Fruit fly (Drosophila melanogaster) whole organism, embryonic: ENCODE results near the gene CG10431.
A peak's percentile ranks its signal among the peaks of the same experiment; 100 is the strongest.

Experiments used
- ATbp ChIP-seq: fragments of 200-800 bp; sonication (Bioruptor generic); optimal IDR thresholded peaks from 2 replicates; lab custom pipeline; 2017; ENCODE audit warnings: missing biosample characterization, mild to moderate bottlenecking, missing genetic modification characterization, missing genetic modification reagents
- CG10209 ChIP-seq: fragments of 200-800 bp; sonication (Bioruptor generic); optimal IDR thresholded peaks from 3 replicates; lab custom pipeline; 2017; ENCODE audit warnings: missing biosample characterization, mild to moderate bottlenecking, missing genetic modification characterization, missing genetic modification reagents
- CG10565 ChIP-seq: fragments of 200-800 bp; sonication (Bioruptor generic); optimal IDR thresholded peaks from 3 replicates; lab custom pipeline; 2016; ENCODE audit warnings: missing biosample characterization, mild to moderate bottlenecking, missing genetic modification characterization
- CG11247 ChIP-seq: fragments of 200-800 bp; sonication (Bioruptor generic); IDR thresholded peaks from 2 replicates; pipeline ENCODE4 v1.3.6; 2022; ENCODE audit warnings: missing biosample characterization, missing genetic modification characterization
- CG12942 ChIP-seq: fragments of 200-800 bp; sonication (Bioruptor generic); optimal IDR thresholded peaks from 3 replicates; lab custom pipeline; 2016; ENCODE audit warnings: missing biosample characterization, missing genetic modification characterization
- CG14050 ChIP-seq: fragments of 200-800 bp; sonication (Bioruptor generic); IDR thresholded peaks from 3 replicates; pipeline ENCODE4 v1.3.6; 2022; ENCODE audit warnings: missing biosample characterization, missing genetic modification characterization
- CG14441 ChIP-seq: fragments of 200-800 bp; sonication (Bioruptor generic); IDR thresholded peaks from 2 replicates; pipeline ENCODE4 v1.3.6; 2022; ENCODE audit warnings: missing biosample characterization, missing genetic modification characterization
- CG15011 ChIP-seq: fragments of 200-800 bp; sonication (Bioruptor generic); optimal IDR thresholded peaks from 3 replicates; lab custom pipeline; 2018; ENCODE audit warnings: missing biosample characterization, mild to moderate bottlenecking, missing genetic modification characterization
- CG17186 ChIP-seq: fragments of 200-800 bp; sonication (Bioruptor generic); optimal IDR thresholded peaks from 3 replicates; lab custom pipeline; 2017; ENCODE audit warnings: missing biosample characterization, missing genetic modification reagents, missing genetic modification characterization
- CG17328 ChIP-seq: fragments of 200-800 bp; sonication (Bioruptor generic); IDR thresholded peaks from 2 replicates; pipeline ENCODE4 v1.3.6; 2022; ENCODE audit warnings: missing biosample characterization, missing genetic modification characterization
- CG30020 ChIP-seq: fragments of 200-800 bp; optimal IDR thresholded peaks from 2 replicates; lab custom pipeline; 2019; ENCODE audit warnings: missing biosample characterization, mild to moderate bottlenecking, missing genetic modification characterization, moderate library complexity
- CG30403 ChIP-seq: fragments of 200-800 bp; sonication (Bioruptor generic); optimal IDR thresholded peaks from 3 replicates; lab custom pipeline; 2016; ENCODE audit warnings: missing biosample characterization, missing genetic modification characterization
- CG3065 ChIP-seq: fragments of 200-800 bp; sonication (Bioruptor generic); optimal IDR thresholded peaks from 2 replicates; lab custom pipeline; 2016; ENCODE audit warnings: missing biosample characterization, missing genetic modification characterization
- CG42726 ChIP-seq: fragments of 200-800 bp; sonication (Bioruptor generic); IDR thresholded peaks from 2 replicates; pipeline ENCODE4 v1.3.6; 2022; ENCODE audit warnings: missing biosample characterization, missing genetic modification characterization; ENCODE audit not compliant: partially characterized antibody
- CG4730 ChIP-seq: fragments of 200-800 bp; sonication (Bioruptor generic); IDR thresholded peaks from 2 replicates; pipeline ENCODE4 v1.3.6; 2022; ENCODE audit warnings: missing biosample characterization, missing genetic modification characterization
- CG6175 ChIP-seq: fragments of 200-800 bp; sonication (Bioruptor generic); IDR thresholded peaks from 3 replicates; pipeline ENCODE4 v1.3.6; 2022; ENCODE audit warnings: missing biosample characterization, missing genetic modification characterization
- CG6272 ChIP-seq: fragments of 200-800 bp; sonication (Bioruptor generic); IDR thresholded peaks from 2 replicates; pipeline ENCODE4 v1.3.6; 2022; ENCODE audit warnings: missing biosample characterization, missing genetic modification characterization
- CG8765 ChIP-seq: fragments of 200-800 bp; sonication (Bioruptor generic); IDR thresholded peaks from 2 replicates; pipeline ENCODE4 v1.3.6; 2022; ENCODE audit warnings: missing biosample characterization, missing genetic modification characterization
- Camta ChIP-seq: fragments of 200-800 bp; sonication (Bioruptor generic); optimal IDR thresholded peaks from 2 replicates; lab custom pipeline; 2016; ENCODE audit warnings: missing biosample characterization, missing genetic modification characterization
- Dll ChIP-seq: fragments of 200-800 bp; sonication (Bioruptor generic); IDR thresholded peaks from 4 replicates; pipeline ENCODE4 v1.3.6; 2022; ENCODE audit warnings: missing biosample characterization, missing genetic modification characterization; ENCODE audit not compliant: partially characterized antibody
- Drgx ChIP-seq: fragments of 200-800 bp; sonication (Bioruptor generic); IDR thresholded peaks from 2 replicates; pipeline ENCODE4 v1.3.6; 2022; ENCODE audit warnings: missing biosample characterization, missing genetic modification characterization
- Eip74EF ChIP-seq, 2 experiments: fragments of 200-800 bp in 1 of 2; fragments of >200 bp in 1 of 2; sonication (Bioruptor generic) in 1 of 2; optimal IDR thresholded peaks; 2 replicates each; lab custom pipeline; 2017 to 2019; ENCODE audit warnings: missing biosample characterization in 2 of 2, missing genetic modification characterization in 2 of 2, mild to moderate bottlenecking in 1 of 2, moderate library complexity in 1 of 2
- Hand ChIP-seq: fragments of 200-800 bp; sonication (Bioruptor generic); optimal IDR thresholded peaks from 2 replicates; lab custom pipeline; 2017; ENCODE audit warnings: mild to moderate bottlenecking, missing biosample characterization, missing genetic modification reagents, missing genetic modification characterization
- Hr78 ChIP-seq, 2 experiments: fragments of 200-800 bp in 1 of 2; fragments of >200 bp in 1 of 2; sonication (Bioruptor generic) in 1 of 2; optimal IDR thresholded peaks; 2 replicates each; lab custom pipeline; 2017 to 2019; ENCODE audit warnings: missing biosample characterization in 2 of 2, missing genetic modification characterization in 2 of 2, mild to moderate bottlenecking in 1 of 2, moderate library complexity in 1 of 2
- Lim3 ChIP-seq: fragments of 200-800 bp; sonication (Bioruptor generic); IDR thresholded peaks from 2 replicates; pipeline ENCODE4 v1.3.6; 2022; ENCODE audit warnings: missing biosample characterization, missing genetic modification characterization
- MTF-1 ChIP-seq: fragments of 200-800 bp; sonication (Bioruptor generic); optimal IDR thresholded peaks from 2 replicates; lab custom pipeline; 2018; ENCODE audit warnings: missing biosample characterization, mild to moderate bottlenecking, missing genetic modification characterization, borderline replicate concordance
- Nf-YA ChIP-seq: fragments of 200-800 bp; sonication (Bioruptor generic); IDR thresholded peaks from 2 replicates; pipeline ENCODE4 v1.3.6; 2022; ENCODE audit warnings: missing biosample characterization, missing genetic modification characterization
- Sin3A ChIP-seq: fragments of >200 bp; optimal IDR thresholded peaks from 2 replicates; lab custom pipeline; 2018
- Vsx1 ChIP-seq: fragments of 200-800 bp; sonication (Bioruptor generic); optimal IDR thresholded peaks from 2 replicates; lab custom pipeline; 2017; ENCODE audit warnings: missing biosample characterization, mild to moderate bottlenecking, missing genetic modification characterization, missing genetic modification reagents
- Xrp1 ChIP-seq: fragments of 200-800 bp; sonication (Bioruptor generic); IDR thresholded peaks from 2 replicates; pipeline ENCODE4 v1.3.6; 2022; ENCODE audit warnings: missing biosample characterization, missing genetic modification characterization
- ara ChIP-seq: fragments of 200-800 bp; sonication (Bioruptor generic); IDR thresholded peaks from 2 replicates; pipeline ENCODE4 v1.3.6; 2022; ENCODE audit warnings: missing biosample characterization, missing genetic modification characterization
- ase ChIP-seq: fragments of 200-800 bp; sonication (Bioruptor generic); IDR thresholded peaks from 3 replicates; pipeline ENCODE4 v1.3.6; 2022; ENCODE audit warnings: missing biosample characterization, missing genetic modification characterization
- bcd ChIP-seq: fragments of 200-800 bp; sonication (Bioruptor generic); optimal IDR thresholded peaks from 2 replicates; lab custom pipeline; 2017; ENCODE audit warnings: missing biosample characterization, mild to moderate bottlenecking, missing genetic modification characterization
- crc ChIP-seq: fragments of 200-800 bp; sonication (Bioruptor generic); optimal IDR thresholded peaks from 2 replicates; lab custom pipeline; 2016; ENCODE audit warnings: missing biosample characterization, missing genetic modification characterization
- dmrt11E ChIP-seq: fragments of 200-800 bp; sonication (Bioruptor generic); optimal IDR thresholded peaks from 3 replicates; lab custom pipeline; 2018; ENCODE audit warnings: missing biosample characterization, mild to moderate bottlenecking, missing genetic modification characterization, moderate library complexity
- gcm ChIP-seq: fragments of 200-800 bp; sonication (Bioruptor generic); optimal IDR thresholded peaks from 2 replicates; lab custom pipeline; 2019; ENCODE audit warnings: missing biosample characterization, mild to moderate bottlenecking, missing genetic modification characterization, moderate library complexity
- gsb ChIP-seq: fragments of 200-800 bp; sonication (Bioruptor generic); IDR thresholded peaks from 2 replicates; pipeline ENCODE4 v1.3.6; 2022; ENCODE audit warnings: missing biosample characterization, missing genetic modification characterization
- gsb-n ChIP-seq: fragments of 200-800 bp; sonication (Bioruptor generic); optimal IDR thresholded peaks from 3 replicates; lab custom pipeline; 2018; ENCODE audit warnings: missing biosample characterization, mild to moderate bottlenecking, missing genetic modification characterization
- her ChIP-seq: fragments of 200-800 bp; sonication (Bioruptor generic); optimal IDR thresholded peaks from 2 replicates; lab custom pipeline; 2016; ENCODE audit warnings: missing biosample characterization, missing genetic modification characterization
- kni ChIP-seq: fragments of 200-800 bp; sonication (Bioruptor generic); optimal IDR thresholded peaks from 3 replicates; lab custom pipeline; 2017; ENCODE audit warnings: mild to moderate bottlenecking, missing biosample characterization, missing genetic modification reagents, missing genetic modification characterization
- luna ChIP-seq: fragments of 200-800 bp; sonication (Bioruptor generic); optimal IDR thresholded peaks from 2 replicates; lab custom pipeline; 2016; ENCODE audit warnings: missing biosample characterization, missing genetic modification characterization
- nom ChIP-seq: fragments of 200-800 bp; sonication (Bioruptor generic); optimal IDR thresholded peaks from 2 replicates; lab custom pipeline; 2017; ENCODE audit warnings: missing biosample characterization, missing genetic modification characterization, mild to moderate bottlenecking, moderate library complexity, missing genetic modification reagents
- peb ChIP-seq: fragments of 200-800 bp; sonication (Bioruptor generic); IDR thresholded peaks from 2 replicates; pipeline ENCODE4 v1.3.6; 2022; ENCODE audit warnings: missing biosample characterization, missing genetic modification characterization
- pros ChIP-seq: fragments of 200-800 bp; sonication (Bioruptor generic); optimal IDR thresholded peaks from 3 replicates; lab custom pipeline; 2019; ENCODE audit warnings: missing biosample characterization, mild to moderate bottlenecking, missing genetic modification characterization, moderate library complexity
- pum ChIP-seq: fragments of 200-800 bp; sonication (Bioruptor generic); optimal IDR thresholded peaks from 2 replicates; lab custom pipeline; 2016; ENCODE audit warnings: missing biosample characterization, missing genetic modification characterization
- sens ChIP-seq: fragments of 200-800 bp; sonication (Bioruptor generic); peaks from one replicate; lab custom pipeline; 2016; ENCODE audit warnings: missing biosample characterization, missing genetic modification characterization
- sna ChIP-seq: fragments of 200-800 bp; sonication (Bioruptor generic); IDR thresholded peaks from 2 replicates; pipeline ENCODE4 v1.3.6; 2022; ENCODE audit warnings: missing biosample characterization, missing genetic modification characterization; ENCODE audit not compliant: partially characterized antibody
- sqz ChIP-seq: fragments of 200-800 bp; sonication (Bioruptor generic); optimal IDR thresholded peaks from 3 replicates; lab custom pipeline; 2018; ENCODE audit warnings: missing biosample characterization, mild to moderate bottlenecking, missing genetic modification characterization
- sug ChIP-seq: fragments of 200-800 bp; optimal IDR thresholded peaks from 2 replicates; lab custom pipeline; 2019; ENCODE audit warnings: missing biosample characterization, mild to moderate bottlenecking, missing genetic modification characterization, moderate library complexity
- toy ChIP-seq: fragments of 200-800 bp; sonication (Bioruptor generic); IDR thresholded peaks from 2 replicates; pipeline ENCODE4 v1.3.6; 2022; ENCODE audit warnings: missing biosample characterization, missing genetic modification characterization

CG10431 gene

dm6 chr2L:19009130-19009529, 34.6 kb downstream of the CG10431 start, which contains the start of gene RpL30 (continued):
- TF ChIP-seq gcm (GFP tag; lab: Kevin White, UChicago) (peak; percentile 87), CG30020 (peak; percentile 60), nom (GFP tag; lab: Kevin White, UChicago) (peak; percentile 95), gsb-n (peak; percentile 91), Lim3 (GFP tag; lab: Robert Waterston, UW) (no peak), CG11247 (GFP tag; lab: Robert Waterston, UW) (peak; percentile 81), Nf-YA (GFP tag; lab: Robert Waterston, UW) (peak; percentile 79; the same call in 1 of the 2 replicates), toy (peak; percentile 63; the same call in 1 of the 2 replicates), CG6272 (GFP tag; lab: Robert Waterston, UW) (peak; percentile 72), pum (GFP tag; lab: Kevin White, UChicago) (peak; percentile 80), sqz (peak; percentile 87), bcd (GFP tag; lab: Kevin White, UChicago) (peak; percentile 94), CG4730 (GFP tag; lab: Robert Waterston, UW) (peak; percentile 17; the same call in 1 of the 2 replicates), gsb (peak; percentile 74), CG12942 (GFP tag; lab: Kevin White, UChicago) (peak; percentile 84), ara (peak; percentile 86), pros (GFP tag; lab: Kevin White, UChicago) (peak; percentile 31), CG17186 (peak; percentile 83), sna (peak; percentile 19; the same call in 1 of the 2 replicates), Camta (GFP tag; lab: Kevin White, UChicago) (peak; percentile 87), her (peak; percentile 94), sens (GFP tag; lab: Kevin White, UChicago) (peak; percentile 97), luna (GFP tag; lab: Kevin White, UChicago) (peak; percentile 93), crc (GFP tag; lab: Kevin White, UChicago) (peak; percentile 83), Hr78 (GFP tag; optimal IDR thresholded peaks at IDR 0.05; lab: Kevin White, UChicago) (no peak), kni (GFP tag; lab: Kevin White, UChicago) (peak; percentile 89), Sin3A (lab: Kevin White, UChicago) (peak; percentile 84), MTF-1 (peak; percentile 97), peb (GFP tag; lab: Robert Waterston, UW) (peak; percentile 42; the same call in 1 of the 2 replicates), CG10565 (peak; percentile 35), Eip74EF (GFP tag; optimal IDR thresholded peaks at IDR 0.05; lab: Kevin White, UChicago) (peak in 1 of 2 experiments; percentile 88), ATbp (GFP tag; lab: Kevin White, UChicago) (peak; percentile 91), CG14441 (GFP tag; lab: Robert Waterston, UW) (peak; percentile 64), Xrp1 (GFP tag; lab: Robert Waterston, UW) (peak; percentile 11), sug (tag; lab: Kevin White, UChicago) (peak; percentile 89), CG14050 (GFP tag; lab: Robert Waterston, UW) (peak; percentile 82), dmrt11E (tag; lab: Kevin White, UChicago) (peak; percentile 79), CG8765 (GFP tag; lab: Robert Waterston, UW) (peak; percentile 70), Drgx (peak; percentile 60), CG17328 (GFP tag; lab: Robert Waterston, UW) (peak; percentile 92), CG6175 (peak; percentile 82; the same call in 2 of the 3 replicates), CG15011 (peak; percentile 89), CG30403 (GFP tag; lab: Kevin White, UChicago) (peak; percentile 72), CG3065 (GFP tag; lab: Kevin White, UChicago) (peak; percentile 81), Dll (GFP tag; lab: Robert Waterston, UW) (peak; percentile 74; the same call in 3 of the 4 replicates), Vsx1 (GFP tag; lab: Kevin White, UChicago) (peak; percentile 90), ase (peak; percentile 84), CG10209 (GFP tag; lab: Kevin White, UChicago) (peak; percentile 95), Hand (GFP tag; lab: Kevin White, UChicago) (peak; percentile 91), CG42726 (GFP tag; lab: Robert Waterston, UW) (peak; percentile 55)
